Worm (Caenorhabditis elegans) whole organism, young adult: Measurements from ENCODE around the gene srx-24.
A peak's percentile ranks its signal among the peaks of the same experiment; 100 is the strongest.

Experiments
- C06A6.2 ChIP-seq: fragments of 200-800 bp; sonication (Bioruptor generic); conservative IDR thresholded peaks from 2 replicates; pipeline ENCODE4 v1.3.6; 2022; ENCODE audit warnings: missing genetic modification characterization, missing compliant biosample characterization
- C17E4.6 ChIP-seq: fragments of 200-800 bp; sonication (Bioruptor generic); IDR thresholded peaks from 2 replicates; pipeline ENCODE4 v1.3.6; 2022; ENCODE audit warnings: missing genetic modification reagents, missing genetic modification characterization, missing compliant biosample characterization
- F10E7.11 ChIP-seq: sonication (generic microtip); optimal IDR thresholded peaks from 2 replicates; lab custom pipeline; 2017; ENCODE audit warnings: mild to moderate bottlenecking, missing genetic modification characterization, moderate library complexity, missing compliant biosample characterization
- F33H1.4 ChIP-seq: fragments of 200-800 bp; sonication (Bioruptor generic); IDR thresholded peaks from 2 replicates; pipeline ENCODE4 v1.3.6; 2022; ENCODE audit warnings: missing genetic modification reagents, missing genetic modification characterization, missing compliant biosample characterization
- F57A8.1 ChIP-seq: fragments of 200-800 bp; sonication (Bioruptor generic); optimal IDR thresholded peaks from 2 replicates; lab custom pipeline; 2018; ENCODE audit warnings: mild to moderate bottlenecking, missing genetic modification characterization, moderate library complexity, missing compliant biosample characterization
- F57C9.4 ChIP-seq: sonication (generic microtip); optimal IDR thresholded peaks from 2 replicates; lab custom pipeline; 2017; ENCODE audit warnings: mild to moderate bottlenecking, missing genetic modification characterization, missing compliant biosample characterization
- Y79H2A.3 ChIP-seq: fragments of 200-800 bp; sonication (Bioruptor generic); conservative IDR thresholded peaks from 2 replicates; pipeline ENCODE4 v1.3.6; 2022; ENCODE audit warnings: missing genetic modification reagents, missing genetic modification characterization, missing compliant biosample characterization
- cebp-2 ChIP-seq: fragments of 200-800 bp; sonication (Bioruptor generic); IDR thresholded peaks from 2 replicates; pipeline ENCODE4 v1.3.6; 2022; ENCODE audit warnings: missing genetic modification characterization, missing compliant biosample characterization
- ceh-58 ChIP-seq: fragments of 200-800 bp; sonication (Bioruptor generic); IDR thresholded peaks from 2 replicates; pipeline ENCODE4 v1.3.6; 2022; ENCODE audit warnings: missing genetic modification characterization, missing compliant biosample characterization
- dox-1 ChIP-seq: fragments of 200-800 bp; sonication (Bioruptor generic); IDR thresholded peaks from 2 replicates; pipeline ENCODE4 v1.3.6; 2022; ENCODE audit warnings: missing genetic modification reagents, missing genetic modification characterization, missing compliant biosample characterization
- efl-1 ChIP-seq: fragments of 150-350 bp; optimal IDR thresholded peaks from 2 replicates; lab custom pipeline; 2014; ENCODE audit warnings: missing biosample characterization, missing genetic modification reagents, missing genetic modification characterization
- ets-4 ChIP-seq: fragments of 200-800 bp; sonication (Bioruptor generic); optimal IDR thresholded peaks from 2 replicates; lab custom pipeline; 2018; ENCODE audit warnings: mild to moderate bottlenecking, missing genetic modification characterization, missing compliant biosample characterization
- fkh-3 ChIP-seq: sonication (generic microtip); optimal IDR thresholded peaks from 2 replicates; lab custom pipeline; 2016; ENCODE audit warnings: mild to moderate bottlenecking, missing genetic modification characterization, missing compliant biosample characterization
- hlh-26 ChIP-seq: fragments of 200-800 bp; sonication (Bioruptor generic); conservative IDR thresholded peaks from 2 replicates; pipeline ENCODE4 v1.3.6; 2022; ENCODE audit warnings: missing genetic modification reagents, missing genetic modification characterization, missing compliant biosample characterization
- hmg-1.2 ChIP-seq: fragments of 200-800 bp; sonication (Bioruptor generic); IDR thresholded peaks from 2 replicates; pipeline ENCODE4 v1.3.6; 2022; ENCODE audit warnings: missing genetic modification reagents, missing genetic modification characterization, missing compliant biosample characterization
- hsf-1 ChIP-seq: fragments of 200-800 bp; sonication (Bioruptor generic); IDR thresholded peaks from 2 replicates; pipeline ENCODE4 v1.3.6; 2022; ENCODE audit warnings: missing genetic modification reagents, missing genetic modification characterization, missing compliant biosample characterization
- madf-6 ChIP-seq: fragments of 200-800 bp; sonication (Bioruptor generic); IDR thresholded peaks from 2 replicates; pipeline ENCODE4 v1.3.6; 2022; ENCODE audit warnings: missing genetic modification reagents, missing genetic modification characterization, missing compliant biosample characterization
- madf-8 ChIP-seq: fragments of 200-800 bp; sonication (Bioruptor generic); conservative IDR thresholded peaks from 2 replicates; pipeline ENCODE4 v1.3.6; 2022; ENCODE audit warnings: missing genetic modification reagents, missing genetic modification characterization, missing compliant biosample characterization
- mel-28 ChIP-seq: sonication (generic microtip); optimal IDR thresholded peaks from 2 replicates; lab custom pipeline; 2016; ENCODE audit warnings: borderline replicate concordance, mild to moderate bottlenecking, missing genetic modification characterization, missing compliant biosample characterization
- mxl-1 ChIP-seq: sonication (generic microtip); optimal IDR thresholded peaks from 2 replicates; lab custom pipeline; 2016; ENCODE audit warnings: missing genetic modification characterization, missing compliant biosample characterization
- nfya-1 ChIP-seq: sonication (generic microtip); optimal IDR thresholded peaks from 2 replicates; lab custom pipeline; 2017; ENCODE audit warnings: antibody characterized with exemption, missing compliant biosample characterization, missing genetic modification characterization, borderline replicate concordance; ENCODE audit not compliant: insufficient read depth
- nfya-2 ChIP-seq: fragments of 200-800 bp; sonication (Bioruptor generic); IDR thresholded peaks from 2 replicates; pipeline ENCODE4 v1.3.6; 2022; ENCODE audit warnings: missing genetic modification reagents, missing genetic modification characterization, missing compliant biosample characterization
- nhr-80 ChIP-seq: sonication (generic microtip); optimal IDR thresholded peaks from 2 replicates; lab custom pipeline; 2016; ENCODE audit warnings: missing genetic modification characterization, missing compliant biosample characterization
- nhr-90 ChIP-seq: sonication (generic microtip); optimal IDR thresholded peaks from 2 replicates; lab custom pipeline; 2016; ENCODE audit warnings: missing genotype, mild to moderate bottlenecking, missing genetic modification characterization, missing compliant biosample characterization
- pha-4 ChIP-seq: fragments of 150-350 bp; sonication (generic microtip); optimal IDR thresholded peaks from 2 replicates; lab custom pipeline; 2014; ENCODE audit warnings: missing biosample characterization, missing genetic modification reagents, missing genetic modification characterization
- rcor-1 ChIP-seq: fragments of 200-800 bp; sonication (Bioruptor generic); IDR thresholded peaks from 2 replicates; pipeline ENCODE4 v1.3.6; 2022; ENCODE audit warnings: missing genetic modification reagents, missing genetic modification characterization, missing compliant biosample characterization
- sea-2 ChIP-seq: fragments of 200-800 bp; sonication (Bioruptor generic); IDR thresholded peaks from 2 replicates; pipeline ENCODE4 v1.3.6; 2022; ENCODE audit warnings: missing genetic modification characterization, missing compliant biosample characterization
- snpc-1.3 ChIP-seq: sonication (generic microtip); optimal IDR thresholded peaks from 2 replicates; lab custom pipeline; 2017; ENCODE audit warnings: missing genetic modification characterization, mild to moderate bottlenecking, missing compliant biosample characterization, antibody characterized with exemption, moderate library complexity, missing genotype, missing genetic modification reagents; ENCODE audit not compliant: insufficient read depth
- somi-1 ChIP-seq: fragments of 200-800 bp; sonication (Bioruptor generic); optimal IDR thresholded peaks from 2 replicates; lab custom pipeline; 2018; ENCODE audit warnings: mild to moderate bottlenecking, missing genetic modification characterization, missing compliant biosample characterization
- tbp1 ChIP-seq: fragments of 200-800 bp; sonication (Bioruptor generic); optimal IDR thresholded peaks from 2 replicates; lab custom pipeline; 2018; ENCODE audit warnings: mild to moderate bottlenecking, missing genetic modification characterization, missing compliant biosample characterization
- tlf-1 ChIP-seq: fragments of 200-800 bp; sonication (Bioruptor generic); optimal IDR thresholded peaks from 2 replicates; lab custom pipeline; 2018; ENCODE audit warnings: mild to moderate bottlenecking, missing genetic modification characterization, missing compliant biosample characterization
- unc-62 ChIP-seq: fragments of 150-350 bp; optimal IDR thresholded peaks from 2 replicates; lab custom pipeline; 2014; ENCODE audit warnings: missing biosample characterization, missing genetic modification reagents, missing genetic modification characterization
- zfh-2 ChIP-seq: fragments of 200-800 bp; sonication (Bioruptor generic); conservative IDR thresholded peaks from 2 replicates; pipeline ENCODE4 v1.3.6; 2022; ENCODE audit warnings: missing genetic modification reagents, missing genetic modification characterization, missing compliant biosample characterization
- zim-3 ChIP-seq: sonication (generic microtip); optimal IDR thresholded peaks from 2 replicates; lab custom pipeline; 2017; ENCODE audit warnings: mild to moderate bottlenecking, missing genetic modification characterization, moderate library complexity, missing compliant biosample characterization
- ztf-6 ChIP-seq: fragments of 200-800 bp; sonication (Bioruptor generic); IDR thresholded peaks from 2 replicates; pipeline ENCODE4 v1.3.6; 2022; ENCODE audit warnings: missing genetic modification reagents, missing genetic modification characterization, missing compliant biosample characterization

The srx-24 gene

DNA sequence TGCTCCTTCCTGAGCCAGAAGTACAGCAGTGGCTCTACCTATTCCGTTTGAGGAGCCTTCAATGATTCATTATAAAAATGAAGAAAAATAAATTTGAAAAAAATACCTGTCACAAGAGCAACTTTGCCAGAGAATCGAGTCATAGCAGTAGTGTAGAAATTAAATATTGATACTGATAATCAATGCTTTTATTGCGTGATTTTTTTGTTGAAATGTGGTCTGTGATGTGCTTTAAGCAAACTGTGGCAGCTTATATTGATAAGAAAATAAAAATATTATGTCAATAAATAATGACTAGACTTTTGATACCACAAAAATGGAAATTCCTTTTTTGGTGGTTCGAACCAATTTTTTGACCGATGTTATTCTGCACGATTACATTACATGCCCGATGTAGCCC is 15.1 kb upstream of the srx-24 start, which contains the start of gene dhs-14:
Gene dhs-14, minus strand, starts transcription at position 149 of the 400 bp plus-strand sequence.
- TF ChIP-seq somi-1 (GFP tag; lab: Kevin White, UChicago) (no peak), dox-1 (GFP tag; lab: Robert Waterston, UW) (0 out of 2 replicates have a peak, but pooled peaks have one; percentile 23), C17E4.6 (GFP tag; lab: Robert Waterston, UW) (no peak), nhr-80 (tag; lab: Kevin White, UChicago) (peak; percentile 83), F10E7.11 (tag; lab: Kevin White, UChicago) (no peak)

DNA sequence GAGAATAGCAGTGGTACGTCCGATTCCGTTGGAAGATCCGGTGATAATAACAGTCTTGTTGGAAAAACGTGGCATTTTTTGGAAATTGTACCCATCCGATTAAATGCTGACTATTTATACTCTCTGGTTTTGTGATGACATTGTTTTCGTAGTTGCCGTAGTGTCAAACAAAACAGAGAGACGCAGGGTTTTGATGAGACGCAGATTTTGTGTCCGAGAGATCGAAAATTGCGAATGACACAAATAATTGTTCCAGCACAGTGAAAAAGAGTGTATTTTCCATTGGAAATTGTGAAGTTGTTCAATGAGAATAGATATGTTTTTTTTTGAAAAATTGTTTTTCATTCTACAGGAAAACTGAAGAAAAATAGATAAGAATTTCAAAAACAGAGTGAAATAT is 13.2 kb upstream of the srx-24 start, which contains the start of gene R05D8.7:
Gene R05D8.7, minus strand, starts transcription at position 104 of the 400 bp plus-strand sequence.
- TF ChIP-seq F33H1.4 (GFP tag; lab: Robert Waterston, UW) (no peak), ets-4 (GFP tag; lab: Kevin White, UChicago) (no peak), F57A8.1 (GFP tag; lab: Kevin White, UChicago) (no peak), Y79H2A.3 (no peak), zfh-2 (no peak), hsf-1 (GFP tag; lab: Robert Waterston, UW) (no peak), C06A6.2 (GFP tag; lab: Robert Waterston, UW) (no peak), unc-62 (GFP tag; lab: Kevin White, UChicago) (no peak), mxl-1 (tag; lab: Kevin White, UChicago) (no peak), pha-4 (tag; lab: Kevin White, UChicago) (no peak), zim-3 (tag; lab: Kevin White, UChicago) (no peak), cebp-2 (no peak), nhr-90 (tag; lab: Kevin White, UChicago) (no peak)

DNA sequence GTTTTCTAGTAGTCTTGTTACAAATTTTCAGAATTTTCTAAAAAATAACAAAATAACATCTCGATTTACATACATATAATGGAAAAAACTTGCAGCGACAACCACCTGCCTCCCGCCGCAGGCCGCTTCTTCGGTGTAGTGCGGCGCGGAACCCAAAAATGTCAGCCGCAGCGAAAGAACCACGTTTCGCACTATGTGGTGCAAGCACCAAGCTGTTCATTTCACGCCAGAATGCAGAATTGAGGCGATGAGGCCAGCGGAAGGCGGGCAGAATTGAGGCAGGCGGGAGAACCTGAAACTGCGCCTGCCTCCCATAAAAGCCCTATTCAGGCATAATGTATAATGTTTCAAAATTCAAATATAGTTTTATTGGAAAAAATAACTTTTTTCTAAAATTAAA is 11.6 kb upstream of the srx-24 start:
- TF ChIP-seq zfh-2 (peak; percentile 75), madf-6 (no peak), madf-8 (no peak), nhr-80 (tag; lab: Kevin White, UChicago) (no peak), tlf-1 (no peak), efl-1 (GFP tag; lab: Kevin White, UChicago) (no peak)

DNA sequence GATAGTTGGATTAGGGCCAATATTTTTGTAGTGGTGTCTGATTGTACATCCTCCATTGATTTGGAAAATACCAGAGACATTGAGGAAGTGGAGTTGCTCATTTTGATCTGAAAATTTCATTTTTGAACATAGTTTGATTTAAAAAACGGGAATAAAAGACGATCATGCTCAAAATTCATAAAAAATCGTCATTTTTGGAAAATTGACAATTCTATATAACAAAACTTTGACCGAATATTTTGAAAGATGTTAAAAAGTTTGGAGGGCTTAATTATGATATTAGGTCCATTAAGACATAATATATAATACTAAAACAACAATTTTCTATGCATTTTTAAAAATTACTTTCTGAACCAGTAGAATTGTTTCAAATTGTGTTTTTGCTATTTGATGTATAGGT is 9.6 kb upstream of the srx-24 start, which contains the start of gene srg-58:
Gene srg-58, minus strand, starts transcription at position 101 of the 400 bp plus-strand sequence.
- TF ChIP-seq F57A8.1 (GFP tag; lab: Kevin White, UChicago) (no peak), mel-28 (tag; lab: Kevin White, UChicago) (no peak), nhr-90 (tag; lab: Kevin White, UChicago) (no peak), nfya-2 (GFP tag; lab: Robert Waterston, UW) (no peak), cebp-2 (no peak), ceh-58 (no peak), fkh-3 (no peak), sea-2 (no peak), tbp1 (no peak), nfya-1 (tag; lab: Kevin White, UChicago) (no peak), C17E4.6 (GFP tag; lab: Robert Waterston, UW) (no peak), rcor-1 (GFP tag; lab: Robert Waterston, UW) (no peak), F33H1.4 (GFP tag; lab: Robert Waterston, UW) (no peak), F57C9.4 (tag; lab: Kevin White, UChicago) (no peak), ztf-6 (no peak), hlh-26 (no peak), hmg-1.2 (GFP tag; lab: Robert Waterston, UW) (no peak), snpc-1.3 (tag; lab: Kevin White, UChicago) (no peak)
